Fruit fly (Drosophila melanogaster) whole organism, adult: ENCODE results near the gene scramb2.

Experiments used
- CG11617 ChIP-seq: fragments of 200-800 bp; sonication (Bioruptor generic); optimal IDR thresholded peaks from 2 replicates; lab custom pipeline; 2017; ENCODE audit warnings: mild to moderate bottlenecking, missing biosample characterization, missing genetic modification reagents, missing genetic modification characterization
- CG12768 ChIP-seq: fragments of 200-800 bp; sonication (Bioruptor generic); optimal IDR thresholded peaks from 2 replicates; lab custom pipeline; 2017; ENCODE audit warnings: missing biosample characterization, missing genetic modification characterization, mild to moderate bottlenecking, moderate library complexity, missing genetic modification reagents
- CG14711 ChIP-seq: fragments of 200-800 bp; sonication (Bioruptor generic); optimal IDR thresholded peaks from 2 replicates; lab custom pipeline; 2018; ENCODE audit warnings: missing biosample characterization, mild to moderate bottlenecking, missing genetic modification characterization, moderate library complexity
- CG1620 ChIP-seq: fragments of 200-800 bp; sonication (Bioruptor generic); optimal IDR thresholded peaks from 2 replicates; lab custom pipeline; 2016; ENCODE audit warnings: missing biosample characterization, missing genetic modification characterization
- CG33017 ChIP-seq: fragments of 200-800 bp; sonication (Bioruptor generic); optimal IDR thresholded peaks from 2 replicates; lab custom pipeline; 2018; ENCODE audit warnings: missing biosample characterization, mild to moderate bottlenecking, missing genetic modification characterization, moderate library complexity
- CG5204 ChIP-seq: fragments of 200-800 bp; sonication (Bioruptor generic); optimal IDR thresholded peaks from 2 replicates; lab custom pipeline; 2016; ENCODE audit warnings: missing biosample characterization, missing genetic modification characterization
- CG7045 ChIP-seq: fragments of 200-800 bp; sonication (Bioruptor generic); optimal IDR thresholded peaks from 2 replicates; lab custom pipeline; 2017; ENCODE audit warnings: missing biosample characterization, mild to moderate bottlenecking, missing genetic modification characterization
- CG7101 ChIP-seq: fragments of 200-800 bp; sonication (Bioruptor generic); optimal IDR thresholded peaks from 2 replicates; lab custom pipeline; 2018; ENCODE audit warnings: missing biosample characterization, mild to moderate bottlenecking, missing genetic modification characterization, moderate library complexity
- Clk ChIP-seq: fragments of 200-800 bp; sonication (Bioruptor generic); optimal IDR thresholded peaks from 2 replicates; lab custom pipeline; 2017; ENCODE audit warnings: missing biosample characterization, missing genetic modification characterization
- Crg-1 ChIP-seq: fragments of 200-800 bp; sonication (Bioruptor generic); optimal IDR thresholded peaks from 2 replicates; lab custom pipeline; 2016; ENCODE audit warnings: missing biosample characterization, missing genetic modification characterization
- Hr96 ChIP-seq: fragments of 200-800 bp; sonication (Bioruptor generic); optimal IDR thresholded peaks from 2 replicates; lab custom pipeline; 2016; ENCODE audit warnings: missing biosample characterization, missing genetic modification characterization
- Mnt ChIP-seq: fragments of 200-800 bp; sonication (Bioruptor generic); optimal IDR thresholded peaks from 2 replicates; lab custom pipeline; 2016; ENCODE audit warnings: missing biosample characterization, mild to moderate bottlenecking, missing genetic modification characterization
- bab1 ChIP-seq: fragments of 200-800 bp; sonication (Bioruptor generic); optimal IDR thresholded peaks from 3 replicates; lab custom pipeline; 2019; ENCODE audit warnings: missing biosample characterization, mild to moderate bottlenecking, missing genetic modification characterization, moderate library complexity
- cic ChIP-seq: fragments of 200-800 bp; sonication (Bioruptor generic); optimal IDR thresholded peaks from 2 replicates; lab custom pipeline; 2017; ENCODE audit warnings: missing biosample characterization, mild to moderate bottlenecking, missing genetic modification characterization, moderate library complexity
- cnc ChIP-seq, 2 experiments: fragments of >200 bp; optimal IDR thresholded peaks; 2 replicates each; lab custom pipeline; 2017
- kay ChIP-seq: fragments of 200-800 bp; sonication (Bioruptor generic); peaks from one replicate; lab custom pipeline; 2016; ENCODE audit warnings: missing biosample characterization, missing genetic modification characterization, borderline replicate concordance
- ovo ChIP-seq: fragments of 200-800 bp; sonication (Bioruptor generic); optimal IDR thresholded peaks from 2 replicates; lab custom pipeline; 2016; ENCODE audit warnings: missing biosample characterization, missing genetic modification characterization
- pad ChIP-seq: fragments of 200-800 bp; sonication (Bioruptor generic); optimal IDR thresholded peaks from 3 replicates; lab custom pipeline; 2017; ENCODE audit warnings: missing biosample characterization, missing genetic modification characterization, mild to moderate bottlenecking, moderate library complexity, missing genetic modification reagents
- tj ChIP-seq: fragments of 200-800 bp; sonication (Bioruptor generic); optimal IDR thresholded peaks from 3 replicates; lab custom pipeline; 2017; ENCODE audit warnings: missing biosample characterization, mild to moderate bottlenecking, missing genetic modification characterization, moderate library complexity
- toe ChIP-seq: fragments of 200-800 bp; sonication (Bioruptor generic); optimal IDR thresholded peaks from 2 replicates; lab custom pipeline; 2016; ENCODE audit warnings: missing biosample characterization, missing genetic modification characterization

scramb2 gene

DNA sequence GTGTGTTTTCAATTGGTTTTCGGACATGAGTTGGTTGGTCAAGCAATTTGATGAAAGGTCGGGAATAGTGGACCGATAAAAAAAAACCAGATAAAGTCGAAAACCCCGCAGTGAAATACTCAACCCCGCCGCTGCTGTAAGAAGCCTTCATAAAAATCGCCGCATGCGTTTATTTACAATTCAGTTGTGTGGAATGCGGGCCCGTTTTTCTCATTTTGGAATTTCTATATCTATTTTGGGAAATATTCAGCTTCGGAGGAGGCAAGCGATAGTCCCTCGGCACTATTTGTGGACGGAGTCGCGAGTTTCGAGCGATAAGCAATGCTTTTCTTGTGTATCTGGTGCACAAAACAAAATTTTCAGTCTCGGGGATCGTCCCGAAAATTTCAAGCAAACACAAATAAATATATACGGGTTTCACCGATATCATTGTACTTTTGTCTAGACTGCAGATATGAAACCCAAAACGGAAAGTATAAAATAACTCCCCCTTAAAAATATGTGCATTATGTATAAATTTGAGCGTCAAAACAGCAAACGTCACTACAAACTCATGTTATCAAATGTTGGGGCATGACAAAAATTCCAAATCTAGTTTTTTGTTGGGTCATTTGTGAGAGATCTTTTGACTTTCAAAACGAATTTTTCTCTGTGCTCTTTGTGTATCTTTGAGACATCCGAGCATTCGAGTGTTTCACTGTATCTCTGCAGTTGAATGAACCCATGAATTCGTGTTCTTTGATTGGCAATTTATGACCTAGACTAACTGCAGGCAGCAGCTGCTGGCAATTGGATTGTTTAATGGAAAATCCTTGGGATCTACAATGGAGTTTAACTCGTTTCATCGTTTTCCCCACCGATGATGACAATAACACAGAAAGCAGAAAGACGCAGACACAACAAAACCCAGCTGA is 12.6 kb upstream of the scramb2 start:
- peak; percentile 74 for TF ChIP-seq tj (GFP tag; lab: Kevin White, UChicago)
- TF ChIP-seq bab1 (GFP tag; lab: Kevin White, UChicago), result no peak
- TF ChIP-seq CG7045 (GFP tag; lab: Kevin White, UChicago), result no peak

DNA sequence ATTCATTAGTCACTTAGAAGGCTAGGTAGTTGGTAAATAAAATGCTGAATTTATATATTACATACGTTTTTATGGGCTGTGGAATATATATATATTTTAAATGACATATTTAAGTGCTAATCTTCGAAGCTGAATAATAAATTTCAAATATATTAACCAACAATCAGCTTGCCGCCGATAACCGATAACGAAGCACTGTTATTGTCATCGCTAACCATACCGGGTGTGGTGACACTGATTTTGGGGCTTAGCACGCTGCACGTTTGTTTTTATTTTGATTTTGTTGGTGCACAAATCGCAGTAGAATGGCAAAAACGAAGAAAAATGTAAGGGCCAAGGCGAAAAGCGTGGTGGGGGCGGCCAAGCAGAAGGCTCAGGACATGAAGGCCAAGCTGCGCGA is 8.2 kb upstream of the scramb2 start, which contains the start of gene CG16753:
CG16753 (plus strand) TSS at position 229 of the 400 bp plus-strand sequence.
- TF ChIP-seq tj (GFP tag; lab: Kevin White, UChicago), result no peak
- TF ChIP-seq bab1 (GFP tag; lab: Kevin White, UChicago), result peak; percentile 31
- peak; percentile 59 for TF ChIP-seq Mnt (GFP tag; lab: Kevin White, UChicago)

DNA sequence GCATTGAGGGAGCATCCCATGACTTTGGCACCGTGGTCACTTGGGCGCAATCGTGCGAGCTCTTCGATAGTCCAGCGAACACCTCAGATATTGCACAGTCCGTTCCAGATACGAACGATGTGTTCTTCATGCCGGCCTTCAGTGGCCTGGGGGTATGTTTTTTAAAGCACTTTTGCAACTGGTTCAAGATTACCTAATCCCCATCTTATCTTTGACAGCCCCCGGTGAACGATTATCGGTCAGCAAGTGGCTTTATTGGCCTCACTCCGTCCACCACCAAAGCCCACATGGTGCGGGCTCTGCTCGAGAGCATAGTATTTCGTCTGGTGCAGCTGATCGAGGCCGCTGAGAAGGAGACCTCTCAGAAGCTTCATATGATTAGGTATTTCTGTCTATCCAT is 7.5 kb upstream of the scramb2 start:
- TF ChIP-seq cnc (optimal IDR thresholded peaks at IDR 0.05; lab: Kevin White, UChicago) (no peak), tj (GFP tag; lab: Kevin White, UChicago) (no peak), CG1620 (GFP tag; lab: Kevin White, UChicago) (no peak), bab1 (GFP tag; lab: Kevin White, UChicago) (no peak), CG5204 (GFP tag; lab: Kevin White, UChicago) (no peak), Clk (no peak), CG7101 (tag; lab: Kevin White, UChicago) (no peak), CG12768 (no peak), CG33017 (tag; lab: Kevin White, UChicago) (no peak), CG14711 (tag; lab: Kevin White, UChicago) (no peak), pad (GFP tag; lab: Kevin White, UChicago) (no peak), CG7045 (GFP tag; lab: Kevin White, UChicago) (no peak), ovo (GFP tag; lab: Kevin White, UChicago) (no peak), CG11617 (GFP tag; lab: Kevin White, UChicago) (no peak), Mnt (GFP tag; lab: Kevin White, UChicago) (no peak), Hr96 (GFP tag; lab: Kevin White, UChicago) (no peak), toe (GFP tag; lab: Kevin White, UChicago) (no peak), kay (no peak), cic (GFP tag; lab: Kevin White, UChicago) (no peak), Crg-1 (GFP tag; lab: Kevin White, UChicago) (no peak)

DNA sequence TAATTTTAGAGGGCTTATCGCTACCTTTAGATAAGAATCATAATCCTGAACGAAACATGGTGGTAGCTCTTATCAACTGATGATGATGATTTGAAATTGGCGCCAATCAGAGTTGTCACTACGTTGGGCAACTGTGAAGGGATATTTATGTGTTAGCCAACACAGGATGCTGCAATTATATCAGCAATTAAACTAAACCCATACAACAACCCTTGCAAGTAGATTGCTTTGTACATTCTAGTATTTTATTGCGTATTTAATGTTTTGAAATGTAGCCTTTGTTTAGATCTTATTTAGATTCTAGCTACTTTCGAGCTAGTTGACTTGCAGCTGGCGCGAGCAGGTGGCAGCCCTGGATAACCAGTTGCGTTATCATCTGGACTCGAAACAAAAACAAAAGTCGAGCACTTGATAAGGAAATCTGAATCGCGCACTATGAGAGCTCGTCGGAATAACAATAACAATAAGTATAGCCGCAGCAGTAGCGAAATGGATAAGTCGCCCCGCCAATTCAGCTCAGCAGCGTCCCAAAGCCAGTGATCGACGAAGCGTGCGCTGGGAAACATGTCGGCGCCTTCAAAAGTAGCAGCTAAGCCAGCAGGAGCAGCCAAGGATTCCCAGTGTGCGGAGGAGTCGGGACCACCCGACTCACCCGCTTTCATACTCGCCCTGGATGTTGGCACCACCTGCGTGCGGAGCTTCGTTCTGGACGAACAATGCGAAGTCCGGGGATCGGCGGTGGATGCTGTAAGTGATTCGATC is 5.7 kb upstream of the scramb2 start, which contains the start of gene CG1271:
CG1271 (plus strand) TSS at position 405 of the 762 bp plus-strand sequence.
- TF ChIP-seq pad (GFP tag; lab: Kevin White, UChicago), result peak; percentile 64
- TF ChIP-seq CG33017 (tag; lab: Kevin White, UChicago), result peak; percentile 70
- peak; percentile 71 for TF ChIP-seq CG7101 (tag; lab: Kevin White, UChicago)
- TF ChIP-seq bab1 (GFP tag; lab: Kevin White, UChicago), result peak; percentile 11
- TF ChIP-seq CG7045 (GFP tag; lab: Kevin White, UChicago), result peak; percentile 57
- peak; percentile 80 for TF ChIP-seq cic (GFP tag; lab: Kevin White, UChicago)
- peak; percentile 99 for TF ChIP-seq CG14711 (tag; lab: Kevin White, UChicago)
- no peak for TF ChIP-seq CG5204 (GFP tag; lab: Kevin White, UChicago)
- peak; percentile 71 for TF ChIP-seq Mnt (GFP tag; lab: Kevin White, UChicago)
- TF ChIP-seq ovo (GFP tag; lab: Kevin White, UChicago), result peak; percentile 58
- no peak for TF ChIP-seq Hr96 (GFP tag; lab: Kevin White, UChicago)
- peak; percentile 78 for TF ChIP-seq CG11617 (GFP tag; lab: Kevin White, UChicago)
- peak; percentile 81 for TF ChIP-seq Crg-1 (GFP tag; lab: Kevin White, UChicago)
- TF ChIP-seq CG1620 (GFP tag; lab: Kevin White, UChicago), result peak; percentile 75
- no peak for TF ChIP-seq kay
- TF ChIP-seq cnc (optimal IDR thresholded peaks at IDR 0.05; lab: Kevin White, UChicago), result no peak
- peak; percentile 16 for TF ChIP-seq Clk
- peak; percentile 14 for TF ChIP-seq tj (GFP tag; lab: Kevin White, UChicago)
- TF ChIP-seq CG12768, result peak; percentile 55
- TF ChIP-seq toe (GFP tag; lab: Kevin White, UChicago), result no peak

DNA sequence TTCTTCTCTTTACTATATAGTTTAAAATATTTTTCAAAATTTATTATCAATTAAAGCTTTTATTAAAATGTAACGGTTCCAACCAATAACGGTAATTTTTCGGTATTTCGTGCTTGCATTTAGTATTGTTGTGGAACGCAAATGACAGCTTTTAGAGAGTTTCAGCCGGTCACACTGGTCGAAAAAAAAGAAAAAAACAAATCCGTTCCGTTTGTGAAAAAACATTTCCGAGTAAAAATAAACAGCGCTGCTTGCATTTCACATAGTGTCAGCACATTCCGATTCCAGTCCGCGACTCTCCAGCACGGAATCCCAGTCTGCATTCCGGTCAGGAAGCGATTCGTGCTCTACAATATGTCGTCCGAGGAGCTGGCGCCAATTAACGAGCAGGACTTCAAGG is 3.6 kb upstream of the scramb2 start, which contains the start of gene CG32485:
CG32485 (plus strand) TSS at position 139 of the 400 bp plus-strand sequence.
- TF ChIP-seq CG11617 (GFP tag; lab: Kevin White, UChicago) (peak; percentile 35), cic (GFP tag; lab: Kevin White, UChicago) (peak; percentile 12), bab1 (GFP tag; lab: Kevin White, UChicago) (no peak), ovo (GFP tag; lab: Kevin White, UChicago) (peak; percentile 61), tj (GFP tag; lab: Kevin White, UChicago) (peak; percentile 86)
